Worm (Caenorhabditis elegans): ENCODE results near the gene srh-35.

srh-35 gene

DNA sequence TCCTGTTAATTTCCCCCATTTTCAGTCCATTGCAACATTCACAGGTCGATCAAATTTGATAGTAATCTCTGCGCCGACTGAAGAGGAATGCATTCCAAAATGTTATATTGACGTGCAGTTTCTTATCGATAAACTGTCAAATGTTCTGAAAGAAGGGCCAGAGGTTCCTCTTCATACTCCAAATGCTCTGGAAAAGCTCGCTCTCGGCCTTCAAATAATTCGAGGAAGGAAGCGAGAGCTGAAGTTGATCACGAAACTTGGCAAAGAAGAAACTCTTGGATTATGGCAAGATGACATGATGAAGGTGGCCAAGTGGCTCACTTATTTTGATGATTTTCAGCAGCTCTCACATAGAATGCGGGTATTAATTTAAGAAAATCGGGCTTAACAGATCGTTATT, 30.0 kb upstream of the srh-35 start:
- TF ChIP-seq tab-1 (GFP tag; IDR thresholded peaks at IDR 0.05) (no peak), med-1 (GFP tag; optimal IDR thresholded peaks at IDR 0.05; ENCODE audit: insufficient read depth) (no peak), klf-2 (GFP tag; conservative IDR thresholded peaks at IDR 0.05) (no peak), flt-1 (GFP tag; IDR thresholded peaks at IDR 0.05) (no peak), ref-1 (GFP tag; conservative IDR thresholded peaks at IDR 0.05) (no peak), T22C8.4 (GFP tag; IDR thresholded peaks at IDR 0.05) (no peak), ztf-29 (GFP tag; IDR thresholded peaks at IDR 0.05) (no peak), cog-1 (tag; optimal IDR thresholded peaks at IDR 0.05) (no peak)

DNA sequence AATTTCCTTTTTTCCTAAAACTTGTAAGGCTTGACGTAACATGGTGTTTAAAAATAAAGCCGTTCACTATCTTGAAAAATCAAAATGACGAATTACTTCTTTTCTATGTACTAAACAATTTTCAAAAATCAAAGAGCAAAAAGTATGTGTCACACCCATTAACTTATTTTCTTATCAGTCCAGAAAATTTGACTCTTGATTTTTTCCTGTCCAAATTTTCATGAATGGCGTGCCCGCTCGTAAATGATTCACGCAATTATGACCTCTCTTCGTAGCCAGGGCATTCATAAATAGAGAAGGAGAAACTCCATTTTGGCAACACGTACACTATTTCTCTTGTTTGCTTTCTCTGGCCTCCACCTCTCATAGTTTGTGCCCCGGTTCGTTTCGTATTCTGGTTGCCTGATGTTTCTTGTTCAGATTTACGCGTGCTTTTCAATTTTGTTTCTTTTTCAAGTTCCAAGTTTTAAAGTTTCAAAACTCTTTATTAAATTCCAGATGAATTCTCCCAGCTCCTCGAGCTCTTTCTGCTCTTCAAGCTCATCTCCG, 28.7 kb upstream of the srh-35 start, which contains the start of gene nhr-55:
TSS of gene nhr-55 (plus strand) at position 499 of the 549 bp plus-strand sequence.
- TF ChIP-seq med-1 (GFP tag; optimal IDR thresholded peaks at IDR 0.05; ENCODE audit: insufficient read depth) (no peak), cog-1 (tag; optimal IDR thresholded peaks at IDR 0.05) (no peak), flt-1 (GFP tag; IDR thresholded peaks at IDR 0.05) (no peak), ztf-23 (GFP tag; IDR thresholded peaks at IDR 0.05) (no peak), tab-1 (GFP tag; IDR thresholded peaks at IDR 0.05) (no peak), T22C8.4 (GFP tag; IDR thresholded peaks at IDR 0.05) (no peak), klf-2 (GFP tag; conservative IDR thresholded peaks at IDR 0.05) (no peak), ref-1 (GFP tag; conservative IDR thresholded peaks at IDR 0.05) (no peak), ztf-29 (GFP tag; IDR thresholded peaks at IDR 0.05) (no peak)

DNA sequence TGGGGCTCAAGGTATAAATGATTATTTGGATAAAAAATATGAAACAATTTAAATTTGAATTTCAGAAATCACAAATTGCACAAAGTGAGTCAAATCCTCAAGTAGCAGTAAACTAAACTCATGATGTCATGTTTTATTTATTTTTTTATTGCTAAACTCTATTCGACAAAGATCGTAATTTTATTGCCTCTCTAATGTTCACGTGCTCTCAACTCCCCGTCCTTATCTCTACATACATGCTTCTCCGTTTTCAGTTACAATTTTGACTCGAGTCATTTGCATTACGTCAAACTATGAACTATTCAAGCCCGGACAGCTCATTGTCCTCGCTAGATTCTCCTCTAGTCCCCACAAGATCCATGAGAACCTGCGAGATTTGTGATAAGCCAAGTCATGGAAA, 25.5 kb upstream of the srh-35 start, which contains the start of gene nhr-99:
TSS of gene nhr-99 (plus strand) at position 263 of the 400 bp plus-strand sequence.
- TF ChIP-seq ref-1 (GFP tag; conservative IDR thresholded peaks at IDR 0.05): no peak

DNA sequence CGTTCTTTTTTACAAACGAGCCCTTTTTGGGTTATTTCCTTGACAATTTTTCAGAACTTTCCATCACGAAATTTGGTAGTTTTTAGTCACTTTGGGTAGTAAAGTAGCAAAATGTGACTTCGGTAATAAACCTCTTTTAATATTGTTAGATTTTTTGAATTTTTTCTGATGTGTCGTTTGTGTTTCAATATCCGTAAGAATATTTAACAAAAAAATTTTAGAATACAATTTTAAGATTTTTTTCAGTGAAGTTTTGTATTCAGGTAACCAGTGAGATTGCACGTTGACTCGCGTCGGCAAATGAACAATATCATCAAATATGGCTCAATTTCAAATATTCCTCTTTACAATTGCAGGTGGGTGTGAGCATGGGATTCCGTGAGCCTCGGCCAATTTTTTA, 23.6 kb upstream of the srh-35 start, which contains the start of gene srt-31:
TSS of gene srt-31 (plus strand) at position 301 of the 400 bp plus-strand sequence.
- TF ChIP-seq ref-1 (GFP tag; conservative IDR thresholded peaks at IDR 0.05): no peak
- no peak for TF ChIP-seq tab-1 (GFP tag; IDR thresholded peaks at IDR 0.05)
- TF ChIP-seq T22C8.4 (GFP tag; IDR thresholded peaks at IDR 0.05): no peak

DNA sequence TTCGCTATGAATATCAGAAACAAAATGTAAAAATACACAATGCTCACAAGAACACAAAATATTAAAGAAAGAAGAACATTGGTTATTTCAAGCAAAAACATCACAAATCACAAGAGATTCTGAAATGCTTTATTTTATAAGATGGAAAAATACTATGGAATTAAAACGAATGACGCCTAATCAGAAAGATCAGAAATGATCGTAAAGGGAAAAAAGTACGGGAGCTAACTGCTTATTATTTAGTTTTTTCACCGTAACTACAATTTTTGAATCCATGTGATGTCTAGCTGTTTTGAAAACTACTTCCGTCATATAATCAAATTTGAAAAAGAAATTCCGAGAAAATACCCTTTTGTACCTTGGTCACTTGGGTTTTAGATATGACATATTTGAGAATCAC, 19.4 kb upstream of the srh-35 start, which contains the start of gene srbc-57:
TSS of gene srbc-57 (minus strand) at position 101 of the 400 bp plus-strand sequence.
- TF ChIP-seq klf-2 (GFP tag; conservative IDR thresholded peaks at IDR 0.05) (no peak), cog-1 (tag; optimal IDR thresholded peaks at IDR 0.05) (no peak), flt-1 (GFP tag; IDR thresholded peaks at IDR 0.05) (no peak), ztf-29 (GFP tag; IDR thresholded peaks at IDR 0.05) (no peak), tab-1 (GFP tag; IDR thresholded peaks at IDR 0.05) (no peak), T22C8.4 (GFP tag; IDR thresholded peaks at IDR 0.05) (no peak), med-1 (GFP tag; optimal IDR thresholded peaks at IDR 0.05; ENCODE audit: insufficient read depth) (no peak), ref-1 (GFP tag; conservative IDR thresholded peaks at IDR 0.05) (no peak), ztf-23 (GFP tag; IDR thresholded peaks at IDR 0.05) (no peak)

DNA sequence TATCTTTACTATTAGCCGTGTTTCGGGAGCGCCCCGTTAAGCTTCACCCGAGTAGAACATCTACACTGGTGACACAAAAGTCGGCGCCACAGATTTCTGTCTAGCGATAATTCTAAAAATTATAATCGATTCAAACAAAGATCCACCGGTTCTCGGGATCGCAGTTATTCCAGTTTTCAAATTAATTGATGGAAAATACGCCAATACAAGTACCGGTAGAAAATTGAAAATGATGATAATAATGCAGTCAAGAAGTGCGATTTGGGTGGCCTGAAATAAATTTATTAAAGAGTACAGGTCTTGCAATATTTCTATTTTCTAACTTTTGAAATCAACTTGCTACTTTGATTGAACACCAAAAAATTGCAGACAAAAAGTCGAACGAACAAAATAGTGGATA, 18.5 kb upstream of the srh-35 start:
- TF ChIP-seq ref-1 (GFP tag; conservative IDR thresholded peaks at IDR 0.05) (no peak), tab-1 (GFP tag; IDR thresholded peaks at IDR 0.05) (no peak), ztf-29 (GFP tag; IDR thresholded peaks at IDR 0.05) (no peak), ztf-23 (GFP tag; IDR thresholded peaks at IDR 0.05) (no peak), T22C8.4 (GFP tag; IDR thresholded peaks at IDR 0.05) (no peak), klf-2 (GFP tag; conservative IDR thresholded peaks at IDR 0.05) (no peak), cog-1 (tag; optimal IDR thresholded peaks at IDR 0.05) (no peak), flt-1 (GFP tag; IDR thresholded peaks at IDR 0.05) (no peak), med-1 (GFP tag; optimal IDR thresholded peaks at IDR 0.05; ENCODE audit: insufficient read depth) (no peak)

DNA sequence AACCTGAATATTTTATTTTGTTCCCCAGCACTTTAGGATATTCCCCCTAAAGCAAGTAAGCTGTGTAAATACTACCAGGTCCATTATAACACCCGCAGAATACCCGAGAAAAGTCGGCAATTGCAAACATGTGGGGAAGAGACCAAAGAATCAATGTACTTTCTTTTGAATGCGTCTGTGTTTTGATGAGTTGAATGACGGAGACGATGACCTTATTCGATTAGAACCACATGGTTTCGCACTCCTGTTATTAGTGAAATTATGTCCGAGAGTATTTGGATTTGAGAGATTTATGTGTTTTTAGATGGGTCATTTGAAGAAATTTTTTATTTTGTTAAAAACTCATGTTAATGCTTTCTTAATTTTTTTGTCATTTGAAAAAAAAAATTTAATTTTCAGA, 16.3 kb upstream of the srh-35 start:
- no peak for TF ChIP-seq cog-1 (tag; optimal IDR thresholded peaks at IDR 0.05)
- TF ChIP-seq tab-1 (GFP tag; IDR thresholded peaks at IDR 0.05): no peak
- TF ChIP-seq klf-2 (GFP tag; conservative IDR thresholded peaks at IDR 0.05): no peak
- no peak for TF ChIP-seq ref-1 (GFP tag; conservative IDR thresholded peaks at IDR 0.05)
- no peak for TF ChIP-seq ztf-29 (GFP tag; IDR thresholded peaks at IDR 0.05)
- no peak for TF ChIP-seq ztf-23 (GFP tag; IDR thresholded peaks at IDR 0.05)
- TF ChIP-seq flt-1 (GFP tag; IDR thresholded peaks at IDR 0.05): no peak
- TF ChIP-seq T22C8.4 (GFP tag; IDR thresholded peaks at IDR 0.05): no peak
- TF ChIP-seq med-1 (GFP tag; optimal IDR thresholded peaks at IDR 0.05; ENCODE audit: insufficient read depth): no peak

DNA sequence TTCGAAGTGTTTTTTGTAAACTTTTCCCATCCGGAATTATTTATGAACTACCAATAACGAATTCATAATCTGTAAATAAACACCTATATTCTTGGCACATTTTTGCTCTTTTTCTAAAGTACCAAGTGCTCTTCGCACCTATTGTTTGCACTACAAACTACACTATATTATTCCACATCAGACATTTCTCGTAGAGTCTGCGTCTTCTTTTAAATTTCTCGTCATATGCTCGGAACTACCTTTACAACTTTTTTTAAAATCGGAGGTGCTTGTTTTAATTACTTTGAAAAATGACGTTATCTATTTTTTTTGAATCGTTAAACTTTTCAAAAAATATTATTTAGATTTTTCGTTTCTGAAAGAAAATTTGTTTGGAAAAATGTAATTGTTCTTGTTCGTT, 15.8 kb upstream of the srh-35 start, which contains the start of gene nhr-201:
TSS of gene nhr-201 (plus strand) at position 29 of the 400 bp plus-strand sequence.
- TF ChIP-seq tab-1 (GFP tag; IDR thresholded peaks at IDR 0.05) (no peak), flt-1 (GFP tag; IDR thresholded peaks at IDR 0.05) (no peak), med-1 (GFP tag; optimal IDR thresholded peaks at IDR 0.05; ENCODE audit: insufficient read depth) (no peak), ref-1 (GFP tag; conservative IDR thresholded peaks at IDR 0.05) (no peak), ztf-29 (GFP tag; IDR thresholded peaks at IDR 0.05) (no peak), cog-1 (tag; optimal IDR thresholded peaks at IDR 0.05) (no peak), klf-2 (GFP tag; conservative IDR thresholded peaks at IDR 0.05) (no peak), T22C8.4 (GFP tag; IDR thresholded peaks at IDR 0.05) (no peak), ztf-23 (GFP tag; IDR thresholded peaks at IDR 0.05) (no peak)

DNA sequence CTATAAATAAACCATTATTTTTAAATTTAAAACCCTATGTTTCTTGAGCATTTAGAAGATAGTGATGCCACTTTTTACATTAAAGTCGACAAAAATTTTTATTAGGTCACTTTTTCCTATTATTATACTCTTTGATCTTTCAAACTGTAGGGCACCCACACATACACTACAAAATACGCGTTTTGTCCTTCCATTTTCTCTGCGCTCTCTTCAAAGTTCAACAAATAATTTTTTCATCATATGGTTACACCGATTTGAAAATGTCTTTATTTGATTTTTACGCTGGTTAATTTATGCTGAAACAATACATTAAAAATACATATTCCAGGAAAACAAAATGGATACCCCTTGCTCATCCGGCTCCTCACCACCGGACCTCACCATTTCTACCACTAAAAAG, 13.2 kb upstream of the srh-35 start, which contains the start of gene nhr-202:
TSS of gene nhr-202 (plus strand) at position 326 of the 400 bp plus-strand sequence.
- no peak for TF ChIP-seq tab-1 (GFP tag; IDR thresholded peaks at IDR 0.05)

DNA sequence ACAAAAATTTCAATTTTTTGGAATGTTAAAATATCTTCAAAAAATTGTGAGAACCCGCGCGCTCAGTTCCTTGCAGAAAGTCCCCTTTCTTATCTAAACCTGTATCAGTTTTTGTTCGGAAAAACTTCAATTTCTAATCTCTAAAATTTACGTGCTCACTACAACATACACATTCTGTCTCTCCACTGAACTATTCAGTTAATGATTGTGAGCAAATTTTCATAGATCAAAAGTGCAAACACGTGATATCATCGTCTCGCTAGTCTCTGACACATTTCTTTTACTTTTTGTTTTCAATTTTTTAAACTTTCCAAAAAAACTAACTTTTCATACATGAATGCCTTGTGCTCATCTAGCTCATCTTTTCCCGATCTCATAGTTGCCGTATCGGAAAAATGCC, 10.4 kb upstream of the srh-35 start, which contains the start of gene nhr-203:
TSS of gene nhr-203 (plus strand) at position 332 of the 400 bp plus-strand sequence.
- TF ChIP-seq cog-1 (tag; optimal IDR thresholded peaks at IDR 0.05) (no peak), flt-1 (GFP tag; IDR thresholded peaks at IDR 0.05) (no peak), T22C8.4 (GFP tag; IDR thresholded peaks at IDR 0.05) (no peak), ztf-29 (GFP tag; IDR thresholded peaks at IDR 0.05) (no peak), klf-2 (GFP tag; conservative IDR thresholded peaks at IDR 0.05) (no peak), med-1 (GFP tag; optimal IDR thresholded peaks at IDR 0.05; ENCODE audit: insufficient read depth) (no peak), ztf-23 (GFP tag; IDR thresholded peaks at IDR 0.05) (no peak), tab-1 (GFP tag; IDR thresholded peaks at IDR 0.05) (no peak), ref-1 (GFP tag; conservative IDR thresholded peaks at IDR 0.05) (no peak)

All from whole organism, midembryonic.